Worm (Caenorhabditis elegans) whole organism, midembryonic: ENCODE results near the gene irld-49.

Experiments
- T22C8.4 ChIP-seq: fragments of 200-800 bp; sonication (Bioruptor generic); IDR thresholded peaks from 2 replicates; pipeline ENCODE4 v1.3.6; 2022; ENCODE audit warnings: missing genetic modification characterization, missing compliant biosample characterization
- klf-2 ChIP-seq: fragments of 200-800 bp; sonication (Bioruptor generic); conservative IDR thresholded peaks from 2 replicates; pipeline ENCODE4 v1.3.6; 2022; ENCODE audit warnings: missing genetic modification reagents, missing genetic modification characterization, missing compliant biosample characterization
- med-1 ChIP-seq: sonication (generic microtip); optimal IDR thresholded peaks from 2 replicates; lab custom pipeline; 2017; ENCODE audit warnings: missing genetic modification characterization, mild to moderate bottlenecking, missing compliant biosample characterization, antibody characterized with exemption, missing genetic modification reagents; ENCODE audit not compliant: insufficient read depth
- ref-1 ChIP-seq: fragments of 200-800 bp; sonication (Bioruptor generic); conservative IDR thresholded peaks from 2 replicates; pipeline ENCODE4 v1.3.6; 2022; ENCODE audit warnings: missing genetic modification reagents, missing genetic modification characterization, missing compliant biosample characterization
- ztf-23 ChIP-seq: fragments of 200-800 bp; sonication (Bioruptor generic); IDR thresholded peaks from 2 replicates; pipeline ENCODE4 v1.3.6; 2022; ENCODE audit warnings: missing genetic modification reagents, missing genetic modification characterization, missing compliant biosample characterization

ce11 chrII:2922782-2923181, 21.2 kb upstream of the irld-49 start:
- TF ChIP-seq ref-1 (GFP tag; lab: Robert Waterston, UW) (no peak), ztf-23 (GFP tag; lab: Robert Waterston, UW) (no peak), T22C8.4 (GFP tag; lab: Robert Waterston, UW) (no peak), med-1 (no peak), klf-2 (GFP tag; lab: Robert Waterston, UW) (no peak)
